Worm (Caenorhabditis elegans) whole organism, midembryonic: Measurements from ENCODE around the gene srsx-13.

Experiments used
- T22C8.4 ChIP-seq: fragments of 200-800 bp; sonication (Bioruptor generic); IDR thresholded peaks from 2 replicates; pipeline ENCODE4 v1.3.6; 2022; ENCODE audit warnings: missing genetic modification characterization, missing compliant biosample characterization
- flt-1 ChIP-seq: fragments of 200-800 bp; sonication (Bioruptor generic); IDR thresholded peaks from 2 replicates; pipeline ENCODE4 v1.3.6; 2022; ENCODE audit warnings: missing genetic modification characterization, missing compliant biosample characterization
- ztf-29 ChIP-seq: fragments of 200-800 bp; sonication (Bioruptor generic); IDR thresholded peaks from 2 replicates; pipeline ENCODE4 v1.3.6; 2022; ENCODE audit warnings: missing genetic modification reagents, missing genetic modification characterization, missing compliant biosample characterization

- TF ChIP-seq ztf-29 (GFP tag; lab: Robert Waterston, UW): no peak
- no peak for TF ChIP-seq flt-1 (GFP tag; lab: Robert Waterston, UW)
- TF ChIP-seq T22C8.4 (GFP tag; lab: Robert Waterston, UW): no peak
Observed at ce11 chrV:5031764-5032163, 48.8 kb upstream of the srsx-13 start.
